Worm (Caenorhabditis elegans): Measurements from ENCODE around the gene K08B12.3.

DNA sequence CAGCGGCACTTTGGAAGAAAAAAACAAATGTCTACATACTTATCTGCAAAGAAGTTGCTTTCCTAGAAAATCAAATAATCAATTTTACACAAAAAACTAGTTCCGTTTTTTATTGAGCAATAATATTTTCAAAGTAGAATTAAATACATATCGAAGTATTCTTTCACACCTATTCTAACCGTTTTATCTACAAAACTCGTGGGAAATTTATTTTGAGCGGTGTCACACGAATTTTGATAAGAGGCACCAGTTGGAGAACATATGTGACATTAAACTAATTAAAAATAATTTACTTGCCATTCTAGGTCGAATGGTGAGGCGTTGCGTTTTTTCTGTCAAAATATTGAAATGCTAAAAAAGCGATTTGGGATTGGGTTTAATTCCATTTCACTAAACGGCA lies 34.0 kb downstream of the K08B12.3 start:
- TF ChIP-seq mep-1 (tag; optimal IDR thresholded peaks at IDR 0.05) (no peak), sem-2 (GFP tag; optimal IDR thresholded peaks at IDR 0.05) (no peak), unc-39 (tag; optimal IDR thresholded peaks at IDR 0.05) (no peak), snpc-4 (tag; optimal IDR thresholded peaks at IDR 0.05) (no peak), elt-3 (tag; optimal IDR thresholded peaks at IDR 0.05) (no peak), blmp-1 (tag; optimal IDR thresholded peaks at IDR 0.05) (no peak), ztf-11 (tag; optimal IDR thresholded peaks at IDR 0.05) (no peak), lsy-2 (tag; optimal IDR thresholded peaks at IDR 0.05) (no peak), nhr-237 (tag; optimal IDR thresholded peaks at IDR 0.05) (no peak)
